Worm (Caenorhabditis elegans): ENCODE results near the gene pept-1.
A peak's percentile ranks its signal among the peaks of the same experiment; 100 is the strongest.

pept-1 gene

DNA sequence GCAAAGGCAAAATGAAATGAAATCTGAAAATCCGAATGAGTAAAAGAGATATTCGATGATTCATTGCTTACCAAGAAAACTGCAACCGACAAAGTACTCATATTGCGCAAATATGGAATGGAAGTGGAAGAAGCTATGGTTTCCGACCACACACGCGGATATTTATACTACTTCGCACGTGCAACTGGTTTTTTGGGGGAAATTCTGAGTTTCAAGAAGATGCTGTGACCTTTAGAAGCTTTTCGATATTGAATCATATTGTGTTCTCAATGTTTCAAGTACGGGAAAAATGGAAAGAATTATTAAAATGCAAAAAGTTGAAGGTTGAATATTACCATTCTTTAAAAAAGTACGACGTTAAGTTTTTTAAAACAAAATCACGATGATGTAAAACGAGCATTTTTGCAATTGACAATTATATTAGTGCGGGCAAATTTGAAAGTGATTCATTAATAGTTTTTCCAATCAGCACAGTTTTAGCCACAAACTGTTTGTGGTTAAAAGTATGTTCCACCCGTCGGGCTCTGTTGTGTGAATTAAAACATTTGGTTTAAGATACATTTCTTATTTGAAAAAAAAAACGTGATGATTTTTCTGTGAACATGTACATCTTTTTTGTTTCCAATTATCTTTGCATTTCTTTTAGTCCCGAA is 5.7 kb upstream of the pept-1 start, which contains the start of the genes grl-6 and K10C2.6:
Gene grl-6, minus strand, starts transcription at position 101 of the 653 bp plus-strand sequence.
Gene K10C2.6, plus strand, starts transcription at position 603 of the 653 bp plus-strand sequence.
- TF ChIP-seq unc-62 (GFP tag; optimal IDR thresholded peaks at IDR 0.05) = no peak

DNA sequence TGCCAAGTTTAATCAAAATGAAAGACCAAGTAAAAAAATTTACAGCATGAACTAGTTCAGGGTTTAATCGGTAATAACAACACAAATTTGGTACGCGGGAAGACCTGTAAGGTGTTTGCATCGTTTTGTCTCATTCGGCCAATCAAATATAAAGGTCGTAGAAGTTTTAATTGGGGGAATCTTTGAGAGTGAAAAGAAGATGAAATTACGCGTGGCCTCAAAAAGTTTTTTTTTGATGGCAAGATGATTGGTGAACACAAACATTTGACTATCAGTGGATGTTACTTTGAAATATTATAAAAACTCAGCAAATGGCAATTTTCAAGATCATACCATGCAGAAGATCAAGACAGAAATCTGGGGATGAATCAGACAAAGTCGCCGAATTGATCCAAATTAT is 1.5 kb upstream of the pept-1 start, which contains the start of gene nas-33:
Gene nas-33, minus strand, starts transcription at position 101 of the 400 bp plus-strand sequence.
- TF ChIP-seq lin-11 (tag; optimal IDR thresholded peaks at IDR 0.05) = no peak
- TF ChIP-seq F13H6.1 (tag; optimal IDR thresholded peaks at IDR 0.05) = no peak

DNA sequence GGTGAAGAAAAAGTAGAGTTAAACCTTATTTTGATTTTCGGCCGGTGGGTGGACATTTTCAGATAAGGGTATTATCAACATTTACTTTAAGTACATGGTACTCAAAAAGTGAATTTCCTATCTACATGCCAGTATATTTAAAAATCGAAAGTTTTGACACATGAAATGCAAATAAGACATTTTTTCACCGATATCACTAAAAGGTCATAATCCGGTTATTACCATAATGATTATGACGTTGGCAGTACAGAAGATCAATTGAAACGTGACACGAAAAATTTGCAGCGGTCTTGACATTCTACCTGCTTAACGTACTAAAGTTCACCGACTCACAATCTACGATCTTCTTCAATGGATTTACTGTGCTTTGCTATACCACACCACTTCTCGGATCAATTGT is 1.3 kb downstream of the pept-1 start:
- no peak for TF ChIP-seq elt-1 (tag; optimal IDR thresholded peaks at IDR 0.05)
- TF ChIP-seq F13H6.1 (tag; optimal IDR thresholded peaks at IDR 0.05) = no peak
- TF ChIP-seq nhr-21 (tag; optimal IDR thresholded peaks at IDR 0.05) = no peak
- peak; percentile 9 for TF ChIP-seq sma-9 (GFP tag; optimal IDR thresholded peaks at IDR 0.05)
- no peak for TF ChIP-seq sma-9 (tag; optimal IDR thresholded peaks at IDR 0.05)
- no peak for TF ChIP-seq nhr-12 (tag; optimal IDR thresholded peaks at IDR 0.05)
- TF ChIP-seq mdl-1 (tag; optimal IDR thresholded peaks at IDR 0.05) = no peak
- no peak for TF ChIP-seq ama-1 (optimal IDR thresholded peaks at IDR 0.05)
- TF ChIP-seq mbf-1 (tag; optimal IDR thresholded peaks at IDR 0.05) = no peak
- TF ChIP-seq R02D3.7 (tag; optimal IDR thresholded peaks at IDR 0.05) = no peak
- TF ChIP-seq nhr-129 (tag; optimal IDR thresholded peaks at IDR 0.05) = no peak
- TF ChIP-seq peb-1 (tag; optimal IDR thresholded peaks at IDR 0.05) = no peak
- peak; percentile 17 for TF ChIP-seq gmeb-1 (tag; optimal IDR thresholded peaks at IDR 0.05)
- no peak for TF ChIP-seq ceh-82 (tag; optimal IDR thresholded peaks at IDR 0.05)
- no peak for TF ChIP-seq aly-2 (tag; optimal IDR thresholded peaks at IDR 0.05)

ce11 chrX:6458467-6458866 is 1.8 kb downstream of the pept-1 start:
- TF ChIP-seq blmp-1 (tag; optimal IDR thresholded peaks at IDR 0.05; ENCODE audit: insufficient read depth) (no peak), F13H6.1 (tag; optimal IDR thresholded peaks at IDR 0.05) (no peak), egl-27 (tag; optimal IDR thresholded peaks at IDR 0.05) (no peak), fos-1 (tag; optimal IDR thresholded peaks at IDR 0.05) (peak; percentile 29)

ce11 chrX:6460123-6460522 is 3.5 kb downstream of the pept-1 start:
- TF ChIP-seq ama-1 (optimal IDR thresholded peaks at IDR 0.05) (no peak), egl-27 (tag; optimal IDR thresholded peaks at IDR 0.05) (no peak), fos-1 (tag; optimal IDR thresholded peaks at IDR 0.05) (peak; percentile 44), crh-2 (tag; optimal IDR thresholded peaks at IDR 0.05) (peak; percentile 5), ceh-82 (tag; optimal IDR thresholded peaks at IDR 0.05) (no peak)

DNA sequence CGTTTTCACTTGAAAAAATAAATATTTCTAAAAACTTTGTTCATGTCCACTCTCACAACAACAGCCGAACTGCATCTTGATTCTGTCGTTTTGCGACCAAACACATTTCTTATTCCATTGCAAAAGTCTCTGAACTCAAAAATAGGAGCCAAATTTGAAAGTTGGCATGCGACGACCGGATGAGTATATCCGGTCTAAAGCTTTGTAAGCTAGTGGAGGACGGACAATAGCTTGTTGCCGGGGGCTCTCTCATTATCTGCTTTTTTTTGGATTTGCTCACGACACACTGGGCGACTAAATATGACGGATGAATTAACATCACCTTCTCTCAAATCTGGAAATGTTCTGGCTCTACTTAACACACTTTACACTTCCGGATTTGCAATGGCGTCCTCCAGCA is 5.1 kb downstream of the pept-1 start, which contains the start of gene K04E7.1:
Gene K04E7.1, plus strand, starts transcription at position 301 of the 400 bp plus-strand sequence.
- no peak for TF ChIP-seq egl-27 (tag; optimal IDR thresholded peaks at IDR 0.05)
- TF ChIP-seq snpc-4 (tag; optimal IDR thresholded peaks at IDR 0.05) = no peak
- TF ChIP-seq F13H6.1 (tag; optimal IDR thresholded peaks at IDR 0.05) = no peak
- TF ChIP-seq unc-55 (GFP tag; optimal IDR thresholded peaks at IDR 0.05) = no peak
- TF ChIP-seq nhr-129 (tag; optimal IDR thresholded peaks at IDR 0.05) = no peak
- TF ChIP-seq C34F6.9 (tag; optimal IDR thresholded peaks at IDR 0.05) = no peak
- no peak for TF ChIP-seq mab-5 (tag; optimal IDR thresholded peaks at IDR 0.05)
- TF ChIP-seq sem-4 (tag; optimal IDR thresholded peaks at IDR 0.05) = no peak

ce11 chrX:6462479-6462878 is 5.8 kb downstream of the pept-1 start:
- no peak for TF ChIP-seq F13H6.1 (tag; optimal IDR thresholded peaks at IDR 0.05)
- peak; percentile 34 for TF ChIP-seq sma-9 (GFP tag; optimal IDR thresholded peaks at IDR 0.05)
- TF ChIP-seq sma-9 (tag; optimal IDR thresholded peaks at IDR 0.05) = no peak
- TF ChIP-seq ZK546.5 (tag; optimal IDR thresholded peaks at IDR 0.05) = no peak
- no peak for TF ChIP-seq unc-62 (GFP tag; optimal IDR thresholded peaks at IDR 0.05)
- no peak for TF ChIP-seq crh-2 (tag; optimal IDR thresholded peaks at IDR 0.05)
- TF ChIP-seq fos-1 (tag; optimal IDR thresholded peaks at IDR 0.05) = peak; percentile 55
- TF ChIP-seq gmeb-1 (tag; optimal IDR thresholded peaks at IDR 0.05) = no peak
- TF ChIP-seq R02D3.7 (tag; optimal IDR thresholded peaks at IDR 0.05) = no peak
- no peak for TF ChIP-seq sma-3 (GFP tag; optimal IDR thresholded peaks at IDR 0.05)
